Worm (Caenorhabditis elegans) whole organism, L2 larva: ENCODE data around the gene fan-1.

Experiments
- lin-39 ChIP-seq: fragments of 150-350 bp; optimal IDR thresholded peaks from 2 replicates; lab custom pipeline; 2014; ENCODE audit warnings: missing biosample characterization, missing genetic modification reagents, missing genetic modification characterization
- snpc-4 ChIP-seq: fragments of 150-350 bp; optimal IDR thresholded peaks from 2 replicates; lab custom pipeline; 2014; ENCODE audit warnings: missing biosample characterization, missing genetic modification characterization
- unc-62 ChIP-seq: fragments of 150-350 bp; optimal IDR thresholded peaks from 2 replicates; lab custom pipeline; 2014; ENCODE audit warnings: missing biosample characterization, missing genetic modification reagents, missing genetic modification characterization

ce11 chrIV:6595912-6596311 is 47.4 kb downstream of the fan-1 start, which contains the start of gene F38A5.22:
- no peak for TF ChIP-seq snpc-4
- TF ChIP-seq unc-62 (GFP tag; lab: Kevin White, UChicago) = no peak
- TF ChIP-seq lin-39 (tag; lab: Kevin White, UChicago) = no peak
